Fruit fly (Drosophila melanogaster): ENCODE measurements around the gene CG4950.

Gene CG4950

dm6 chr3L:16228659-16229205, 39.2 kb downstream of the CG4950 start, which contains the start of gene Tmx3:
Tmx3 (plus strand) TSS chr3L:16229100.
- TF ChIP-seq CG6276 (GFP tag; optimal IDR thresholded peaks at IDR 0.05) (no peak), esn (GFP tag; optimal IDR thresholded peaks at IDR 0.05) (peak; percentile 83), Met (GFP tag; optimal IDR thresholded peaks at IDR 0.05) (peak; percentile 76), CG3032 (tag; optimal IDR thresholded peaks at IDR 0.05) (peak; percentile 89), ss (GFP tag; optimal IDR thresholded peaks at IDR 0.05) (peak in 1 of 2 experiments; percentile 67), Sox15 (GFP tag; optimal IDR thresholded peaks at IDR 0.05) (peak; percentile 74), fd59A (GFP tag; optimal IDR thresholded peaks at IDR 0.05) (peak; percentile 52), Lpt (GFP tag; optimal IDR thresholded peaks at IDR 0.05) (no peak), dac (GFP tag; optimal IDR thresholded peaks at IDR 0.05) (peak; percentile 65), Gug (GFP tag; IDR thresholded peaks at IDR 0.05) (peak; percentile 89), CG16779 (tag; optimal IDR thresholded peaks at IDR 0.05) (no peak), fd85E (GFP tag; optimal IDR thresholded peaks at IDR 0.05) (no peak), CG6854 (GFP tag; optimal IDR thresholded peaks at IDR 0.05) (no peak), Ets96B (tag; optimal IDR thresholded peaks at IDR 0.05) (peak; percentile 86), CG6808 (GFP tag; optimal IDR thresholded peaks at IDR 0.05) (peak; percentile 53), cyc (GFP tag; optimal IDR thresholded peaks at IDR 0.05) (peak; percentile 74), svp (GFP tag) (peak; percentile 90), salr (GFP tag; optimal IDR thresholded peaks at IDR 0.05) (peak; percentile 50 to 87), OdsH (GFP tag; optimal IDR thresholded peaks at IDR 0.05) (peak; percentile 89), CG32006 (GFP tag; optimal IDR thresholded peaks at IDR 0.05) (peak; percentile 86), dsx (GFP tag; optimal IDR thresholded peaks at IDR 0.05; ENCODE audit: poor library complexity, severe bottlenecking) (peak; percentile 83), net (GFP tag; optimal IDR thresholded peaks at IDR 0.05) (peak; percentile 75), CG1621 (tag; optimal IDR thresholded peaks at IDR 0.05) (no peak), CG7368 (GFP tag; optimal IDR thresholded peaks at IDR 0.05) (peak; percentile 39), CG6163 (GFP tag; IDR thresholded peaks at IDR 0.05) (peak; percentile 93; the same call in 2 of the 3 replicates), Sox14 (GFP tag; optimal IDR thresholded peaks at IDR 0.05) (peak; percentile 69), Hr4 (GFP tag; optimal IDR thresholded peaks at IDR 0.05) (peak; percentile 74), CG31627 (GFP tag; optimal IDR thresholded peaks at IDR 0.05) (peak; percentile 74), topi (GFP tag; optimal IDR thresholded peaks at IDR 0.05) (peak; percentile 72), CG15336 (GFP tag; IDR thresholded peaks at IDR 0.05) (peak; percentile 85), CG11762 (GFP tag; optimal IDR thresholded peaks at IDR 0.05; ENCODE audit: insufficient read depth) (peak; percentile 41), Smox (GFP tag; optimal IDR thresholded peaks at IDR 0.05) (no peak), CG10669 (GFP tag; optimal IDR thresholded peaks at IDR 0.05) (peak; percentile 71), CG11294 (GFP tag; IDR thresholded peaks at IDR 0.05) (peak; percentile 87), Sox102F (GFP tag; optimal IDR thresholded peaks at IDR 0.05) (peak; percentile 58), achi (GFP tag; optimal IDR thresholded peaks at IDR 0.05) (peak; percentile 78), spab (GFP tag; optimal IDR thresholded peaks at IDR 0.05) (no peak), CG11902 (GFP tag; optimal IDR thresholded peaks at IDR 0.05) (peak; percentile 64), CG8632 (GFP tag; optimal IDR thresholded peaks at IDR 0.05) (peak; percentile 80), Eip75B (GFP tag; optimal IDR thresholded peaks at IDR 0.05) (peak; percentile 67), Blimp-1 (GFP tag; optimal IDR thresholded peaks at IDR 0.05) (peak; percentile 42), vri (GFP tag; optimal IDR thresholded peaks at IDR 0.05) (no peak), CG8119 (GFP tag; IDR thresholded peaks at IDR 0.05) (peak; percentile 84; the same call in 2 of the 3 replicates), CG4318 (GFP tag; optimal IDR thresholded peaks at IDR 0.05) (no peak), CG8319 (GFP tag; optimal IDR thresholded peaks at IDR 0.05) (peak; percentile 44), Eip78C (GFP tag) (peak; percentile 92), lz (GFP tag; optimal IDR thresholded peaks at IDR 0.05) (peak; percentile 79), Ets21C (GFP tag; optimal IDR thresholded peaks at IDR 0.05) (peak; percentile 60), Hr38 (GFP tag; optimal IDR thresholded peaks at IDR 0.05) (no peak), eg (GFP tag; IDR thresholded peaks at IDR 0.05) (no peak; the same call in 1 of the 3 replicates), CG9139 (GFP tag; optimal IDR thresholded peaks at IDR 0.05) (no peak)
